Worm (Caenorhabditis elegans) whole organism, L3 larva: ENCODE data around the gene fbxc-32.
"Not testable (repeated sequence)": the region's sequence is repeated elsewhere in the genome, so short reads cannot be mapped to it uniquely, and the experiment has no call there.

Source experiments
- aly-2 ChIP-seq: fragments of 150-350 bp; optimal IDR thresholded peaks from 2 replicates; lab custom pipeline; 2014; ENCODE audit warnings: missing biosample characterization, missing genetic modification characterization
- mdl-1 ChIP-seq: fragments of 150-350 bp; optimal IDR thresholded peaks from 2 replicates; lab custom pipeline; 2014; ENCODE audit warnings: missing biosample characterization, missing genetic modification characterization
- nhr-11 ChIP-seq: fragments of 150-350 bp; optimal IDR thresholded peaks from 2 replicates; lab custom pipeline; 2014; ENCODE audit warnings: missing biosample characterization, missing genetic modification characterization
- nhr-12 ChIP-seq: fragments of 150-350 bp; optimal IDR thresholded peaks from 2 replicates; lab custom pipeline; 2014; ENCODE audit warnings: missing biosample characterization, missing genetic modification characterization
- nhr-25 ChIP-seq: sonication (generic microtip); optimal IDR thresholded peaks from 2 replicates; lab custom pipeline; 2017; ENCODE audit warnings: missing biosample characterization, missing genetic modification characterization
- skn-1 ChIP-seq: fragments of 150-350 bp; optimal IDR thresholded peaks from 2 replicates; lab custom pipeline; 2014; ENCODE audit warnings: missing biosample characterization, missing genetic modification characterization
- unc-62 ChIP-seq: fragments of 150-350 bp; sonication (generic microtip); optimal IDR thresholded peaks from 4 replicates; lab custom pipeline; 2014; ENCODE audit warnings: missing biosample characterization, missing genetic modification reagents, missing genetic modification characterization

DNA sequence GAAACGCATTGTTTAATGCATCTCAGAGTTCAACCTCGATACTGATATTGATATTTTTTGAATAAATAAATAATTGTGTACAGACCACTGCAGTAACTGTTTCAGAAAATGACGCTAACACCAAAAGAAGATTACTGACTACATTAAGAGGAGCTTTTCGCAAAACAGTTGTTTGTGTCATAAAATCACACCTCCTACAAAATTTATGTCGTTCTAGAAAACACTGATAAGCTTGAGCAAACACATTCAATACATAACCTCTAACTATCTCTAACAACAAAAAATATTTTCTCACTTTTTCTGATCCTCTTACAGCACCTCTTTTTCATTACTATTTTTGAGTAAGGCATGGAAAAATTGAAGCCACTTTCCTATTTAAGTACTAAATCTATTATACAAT lies 6.6 kb upstream of the fbxc-32 start, which contains the start of gene fbxc-7:
- TF ChIP-seq mdl-1 (tag; lab: Kevin White, UChicago); skn-1 (tag; lab: Kevin White, UChicago); unc-62 (GFP tag; lab: Kevin White, UChicago); nhr-12 (tag; lab: Kevin White, UChicago); aly-2 (tag; lab: Kevin White, UChicago); nhr-11 (tag; lab: Kevin White, UChicago); nhr-25 (tag; lab: Kevin White, UChicago): not testable (repeated sequence)
